Fruit fly (Drosophila melanogaster) whole organism, pupa: ENCODE data around the gene Rtel1.

ENCODE experiments used
- CG14655 ChIP-seq: fragments of 200-800 bp; sonication (Bioruptor generic); optimal IDR thresholded peaks from 3 replicates; lab custom pipeline; 2017; ENCODE audit warnings: mild to moderate bottlenecking, missing biosample characterization, missing genetic modification reagents, missing genetic modification characterization
- Ets98B ChIP-seq: fragments of 200-800 bp; sonication (Bioruptor generic); IDR thresholded peaks from 2 replicates; pipeline ENCODE4 v1.3.6; 2022; ENCODE audit warnings: missing biosample characterization, missing genetic modification characterization
- gl ChIP-seq: fragments of 200-800 bp; sonication (Bioruptor generic); optimal IDR thresholded peaks from 2 replicates; lab custom pipeline; 2018; ENCODE audit warnings: missing biosample characterization, mild to moderate bottlenecking, missing genetic modification characterization
- rn ChIP-seq: fragments of 200-800 bp; sonication (Bioruptor generic); IDR thresholded peaks from 2 replicates; pipeline ENCODE4 v1.3.6; 2022; ENCODE audit warnings: missing biosample characterization, missing genetic modification characterization

DNA sequence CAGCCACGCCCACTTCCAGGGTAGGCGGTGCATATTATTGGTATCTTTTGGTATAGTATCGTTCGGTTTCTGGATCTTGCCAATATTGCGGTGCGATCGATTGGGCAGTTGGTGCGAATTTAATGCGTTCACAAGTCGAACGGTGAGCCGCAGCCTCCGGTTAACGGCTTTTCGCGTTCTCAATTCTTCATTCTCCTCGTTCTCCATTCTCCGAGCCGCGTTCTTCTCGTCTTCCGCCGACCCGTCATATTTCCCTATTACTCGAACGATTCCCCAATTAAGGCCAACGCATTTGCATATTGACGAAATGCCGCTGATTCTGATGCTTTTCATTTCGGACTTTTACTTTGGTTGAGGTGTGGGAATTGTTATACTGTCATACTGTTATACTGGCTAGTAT, 29.0 kb downstream of the Rtel1 start, which contains the start of gene CG42264:
- TF ChIP-seq rn (GFP tag; lab: Robert Waterston, UW) (no peak), Ets98B (GFP tag; lab: Robert Waterston, UW) (no peak), gl (tag; lab: Kevin White, UChicago) (no peak), CG14655 (GFP tag; lab: Kevin White, UChicago) (no peak)
